Fruit fly (Drosophila melanogaster): Measurements from ENCODE around the gene Hrb98DE.

Hrb98DE gene

DNA sequence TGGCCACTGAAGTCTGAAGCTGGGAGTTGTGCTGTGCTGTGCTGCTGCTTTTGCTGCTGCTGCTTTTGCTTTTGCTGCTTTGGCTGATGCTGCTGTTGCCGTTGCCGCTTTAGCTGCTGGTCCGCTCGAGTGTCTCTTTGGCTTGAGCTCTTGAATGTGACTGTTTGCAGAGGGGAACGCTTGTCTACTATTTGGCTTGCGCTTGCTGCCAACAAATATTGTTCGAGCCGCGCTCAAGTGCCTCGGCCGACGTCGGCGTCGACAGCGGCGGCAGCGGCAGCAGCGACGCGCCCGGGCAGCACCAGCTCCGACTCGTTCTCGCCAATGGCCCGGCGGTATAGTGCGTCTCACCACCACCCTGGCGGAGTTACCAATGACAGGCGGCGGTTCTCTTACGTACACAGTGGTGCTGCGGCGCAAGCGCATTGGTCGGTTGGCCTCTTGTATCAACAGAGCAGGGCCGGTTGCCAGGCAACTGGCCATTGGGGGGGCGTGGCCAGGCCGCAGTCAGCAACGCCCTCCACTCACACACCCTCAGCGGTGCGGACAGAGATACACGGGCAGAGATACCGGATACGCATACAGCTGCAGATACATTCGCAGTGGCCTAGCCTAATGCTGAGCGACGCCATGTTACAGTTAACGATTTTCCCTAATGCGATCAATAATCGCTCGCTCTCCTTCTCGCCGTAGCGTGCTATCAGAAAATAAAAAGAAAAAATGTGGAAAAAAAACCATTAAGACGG is 14.4 kb upstream of the Hrb98DE start, which contains the start of gene fkh (continued):
- peak; percentile 48 for TF ChIP-seq CG8319 (GFP tag; optimal IDR thresholded peaks at IDR 0.05)
- peak; percentile 85 for TF ChIP-seq CG9139 (GFP tag; optimal IDR thresholded peaks at IDR 0.05)
- TF ChIP-seq Sox14 (GFP tag; optimal IDR thresholded peaks at IDR 0.05), result no peak
- TF ChIP-seq CG6163 (GFP tag; IDR thresholded peaks at IDR 0.05), result peak; percentile 84
- TF ChIP-seq Hr38 (GFP tag; optimal IDR thresholded peaks at IDR 0.05), result no peak
- TF ChIP-seq Eip78C (GFP tag), result peak; percentile 87
- peak; percentile 71 for TF ChIP-seq fd85E (GFP tag; optimal IDR thresholded peaks at IDR 0.05)
- TF ChIP-seq Hr4 (GFP tag; optimal IDR thresholded peaks at IDR 0.05), result no peak
- no peak for TF ChIP-seq CG15336 (GFP tag; IDR thresholded peaks at IDR 0.05)
- TF ChIP-seq eg (GFP tag; IDR thresholded peaks at IDR 0.05), result peak; percentile 72; the same call in 2 of the 3 replicates
- peak; percentile 73 for TF ChIP-seq CG6808 (GFP tag; optimal IDR thresholded peaks at IDR 0.05)
- peak; percentile 65 for TF ChIP-seq Sox102F (GFP tag; optimal IDR thresholded peaks at IDR 0.05)
- TF ChIP-seq Ets21C (GFP tag; optimal IDR thresholded peaks at IDR 0.05), result no peak
- peak; percentile 18 for TF ChIP-seq CG31627 (GFP tag; optimal IDR thresholded peaks at IDR 0.05)
- TF ChIP-seq Lpt (GFP tag; optimal IDR thresholded peaks at IDR 0.05), result peak; percentile 18
- TF ChIP-seq CG8632 (GFP tag; optimal IDR thresholded peaks at IDR 0.05), result peak; percentile 73
- TF ChIP-seq dac (GFP tag; optimal IDR thresholded peaks at IDR 0.05), result peak; percentile 25
- TF ChIP-seq salr (GFP tag; optimal IDR thresholded peaks at IDR 0.05), result peak in 1 of 2 experiments; percentile 16
- TF ChIP-seq ss (GFP tag; optimal IDR thresholded peaks at IDR 0.05), result peak; percentile 71 to 84
- TF ChIP-seq CG32006 (GFP tag; optimal IDR thresholded peaks at IDR 0.05), result peak; percentile 61
- TF ChIP-seq cyc (GFP tag; optimal IDR thresholded peaks at IDR 0.05), result peak; percentile 28
- peak; percentile 81 for TF ChIP-seq CG6792 (GFP tag; optimal IDR thresholded peaks at IDR 0.05)
- TF ChIP-seq CG8119 (GFP tag; IDR thresholded peaks at IDR 0.05), result peak; percentile 58; the same call in 1 of the 3 replicates
- TF ChIP-seq CG11294 (GFP tag; IDR thresholded peaks at IDR 0.05), result no peak
- TF ChIP-seq esn (GFP tag; optimal IDR thresholded peaks at IDR 0.05), result peak; percentile 79
- peak; percentile 72 for TF ChIP-seq CG34406 (GFP tag; optimal IDR thresholded peaks at IDR 0.05)
- TF ChIP-seq CG1621 (tag; optimal IDR thresholded peaks at IDR 0.05), result peak; percentile 69
- TF ChIP-seq CG3919 (GFP tag; optimal IDR thresholded peaks at IDR 0.05), result peak; percentile 77
- peak; percentile 100 for TF ChIP-seq fkh (GFP tag; optimal IDR thresholded peaks at IDR 0.05)
- peak; percentile 62 for TF ChIP-seq Smox (GFP tag; optimal IDR thresholded peaks at IDR 0.05)
- TF ChIP-seq CG6854 (GFP tag; optimal IDR thresholded peaks at IDR 0.05), result peak; percentile 67
- TF ChIP-seq achi (GFP tag; optimal IDR thresholded peaks at IDR 0.05), result peak; percentile 67
- peak; percentile 57 for TF ChIP-seq lz (GFP tag; optimal IDR thresholded peaks at IDR 0.05)

DNA sequence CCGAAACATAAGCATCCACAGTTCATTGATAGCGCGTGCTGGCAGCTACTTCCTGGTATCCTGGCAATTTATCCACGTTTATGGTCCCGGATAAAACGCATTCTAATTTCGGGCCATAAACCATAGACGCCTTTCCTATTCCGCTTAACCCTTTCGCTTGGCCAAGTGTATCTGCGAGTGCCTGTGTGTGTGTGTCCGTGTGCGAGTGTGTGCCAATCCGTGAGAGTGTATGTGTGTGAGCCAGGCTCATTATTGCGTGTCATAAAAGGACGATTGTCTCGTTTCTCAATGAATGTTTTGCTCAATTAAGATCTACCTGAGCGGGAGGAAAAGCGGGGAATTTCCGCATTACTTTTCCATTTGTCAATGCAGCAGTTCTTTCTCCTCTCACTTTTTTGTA is 13.4 kb upstream of the Hrb98DE start:
- no peak for TF ChIP-seq net (GFP tag; optimal IDR thresholded peaks at IDR 0.05)
- no peak for TF ChIP-seq CG8319 (GFP tag; optimal IDR thresholded peaks at IDR 0.05)
- no peak for TF ChIP-seq fkh (GFP tag; optimal IDR thresholded peaks at IDR 0.05)
- TF ChIP-seq CG10631 (GFP tag; optimal IDR thresholded peaks at IDR 0.05), result no peak
- TF ChIP-seq CG6792 (GFP tag; optimal IDR thresholded peaks at IDR 0.05), result no peak
- TF ChIP-seq CG31627 (GFP tag; optimal IDR thresholded peaks at IDR 0.05), result no peak
- TF ChIP-seq pdm3 (GFP tag; optimal IDR thresholded peaks at IDR 0.05), result no peak

DNA sequence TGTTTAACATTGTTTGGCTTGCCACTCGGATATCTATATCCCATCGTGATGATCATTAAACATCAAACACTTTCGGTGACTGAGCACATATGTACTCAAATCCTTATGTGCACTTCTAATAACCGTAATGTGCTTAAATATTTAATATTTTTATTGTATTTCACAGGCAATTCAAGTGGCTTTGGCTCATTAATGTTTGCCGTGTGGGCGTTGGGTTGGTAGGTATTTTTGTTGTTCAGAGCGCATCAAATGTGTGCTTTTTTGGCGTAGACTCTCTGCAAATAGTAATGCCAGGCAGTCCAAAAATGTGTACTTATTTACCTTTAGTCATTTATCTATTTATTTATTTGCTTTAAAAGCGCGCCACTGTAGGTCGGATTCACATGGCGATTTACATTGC is 12.7 kb upstream of the Hrb98DE start:
- TF ChIP-seq dac (GFP tag; optimal IDR thresholded peaks at IDR 0.05), result no peak
- TF ChIP-seq lz (GFP tag; optimal IDR thresholded peaks at IDR 0.05), result no peak
- TF ChIP-seq CG11294 (GFP tag; IDR thresholded peaks at IDR 0.05), result no peak
- TF ChIP-seq fkh (GFP tag; optimal IDR thresholded peaks at IDR 0.05), result peak; percentile 100
- TF ChIP-seq Sox102F (GFP tag; optimal IDR thresholded peaks at IDR 0.05), result no peak
- TF ChIP-seq Eip78C (GFP tag), result peak; percentile 44
- TF ChIP-seq Eip93F (GFP tag; optimal IDR thresholded peaks at IDR 0.05), result no peak
- TF ChIP-seq CG6854 (GFP tag; optimal IDR thresholded peaks at IDR 0.05), result no peak
- no peak for TF ChIP-seq Eip75B (GFP tag; optimal IDR thresholded peaks at IDR 0.05)
- TF ChIP-seq net (GFP tag; optimal IDR thresholded peaks at IDR 0.05), result no peak
- no peak for TF ChIP-seq Sox15 (GFP tag; optimal IDR thresholded peaks at IDR 0.05)
- no peak for TF ChIP-seq CG10631 (GFP tag; optimal IDR thresholded peaks at IDR 0.05)
- TF ChIP-seq Hr4 (GFP tag; optimal IDR thresholded peaks at IDR 0.05), result no peak
- no peak for TF ChIP-seq CG11762 (GFP tag; optimal IDR thresholded peaks at IDR 0.05; ENCODE audit: insufficient read depth)
- TF ChIP-seq fd85E (GFP tag; optimal IDR thresholded peaks at IDR 0.05), result no peak
- peak; percentile 33 for TF ChIP-seq vri (GFP tag; optimal IDR thresholded peaks at IDR 0.05)
- TF ChIP-seq CG8119 (GFP tag; IDR thresholded peaks at IDR 0.05), result no peak
- TF ChIP-seq dsx (GFP tag; optimal IDR thresholded peaks at IDR 0.05; ENCODE audit: poor library complexity, severe bottlenecking), result no peak
- no peak for TF ChIP-seq CG11902 (GFP tag; optimal IDR thresholded peaks at IDR 0.05)
- TF ChIP-seq pdm3 (GFP tag; optimal IDR thresholded peaks at IDR 0.05), result no peak
- TF ChIP-seq cyc (GFP tag; optimal IDR thresholded peaks at IDR 0.05), result no peak
- TF ChIP-seq CG3919 (GFP tag; optimal IDR thresholded peaks at IDR 0.05), result no peak
- TF ChIP-seq CG34406 (GFP tag; optimal IDR thresholded peaks at IDR 0.05), result no peak
- TF ChIP-seq OdsH (GFP tag; optimal IDR thresholded peaks at IDR 0.05), result no peak
- TF ChIP-seq Lpt (GFP tag; optimal IDR thresholded peaks at IDR 0.05), result no peak

Measured in whole organism, prepupa.